Fruit fly (Drosophila melanogaster) whole organism, embryonic: ENCODE data around the gene CG13690.

Experiments used
- BEAF-32 ChIP-seq: fragments of 200-800 bp; sonication (Bioruptor generic); optimal IDR thresholded peaks from 3 replicates; lab custom pipeline; 2017; ENCODE audit warnings: missing biosample characterization, missing genetic modification characterization, mild to moderate bottlenecking, moderate library complexity, missing genetic modification reagents
- CG12104 ChIP-seq: fragments of 200-800 bp; sonication (Bioruptor generic); optimal IDR thresholded peaks from 3 replicates; lab custom pipeline; 2016; ENCODE audit warnings: missing biosample characterization, missing genetic modification characterization
- CG12155 ChIP-seq: fragments of 200-800 bp; sonication (Bioruptor generic); optimal IDR thresholded peaks from 3 replicates; lab custom pipeline; 2016; ENCODE audit warnings: missing biosample characterization, missing genetic modification characterization
- CG1233 ChIP-seq: fragments of 200-800 bp; sonication (Bioruptor generic); optimal IDR thresholded peaks from 4 replicates; lab custom pipeline; 2018; ENCODE audit warnings: missing biosample characterization, mild to moderate bottlenecking, missing genetic modification characterization
- CG14441 ChIP-seq: fragments of 200-800 bp; sonication (Bioruptor generic); IDR thresholded peaks from 2 replicates; pipeline ENCODE4 v1.3.6; 2022; ENCODE audit warnings: missing biosample characterization, missing genetic modification characterization
- CG15011 ChIP-seq: fragments of 200-800 bp; sonication (Bioruptor generic); optimal IDR thresholded peaks from 3 replicates; lab custom pipeline; 2018; ENCODE audit warnings: missing biosample characterization, mild to moderate bottlenecking, missing genetic modification characterization
- CG1603 ChIP-seq: fragments of 200-800 bp; sonication (Bioruptor generic); optimal IDR thresholded peaks from 2 replicates; lab custom pipeline; 2019; ENCODE audit warnings: missing biosample characterization, mild to moderate bottlenecking, missing genetic modification characterization, moderate library complexity
- CG1647 ChIP-seq: fragments of 200-800 bp; sonication (Bioruptor generic); optimal IDR thresholded peaks from 3 replicates; lab custom pipeline; 2016; ENCODE audit warnings: missing biosample characterization, missing genetic modification characterization
- CG16779 ChIP-seq: fragments of 200-800 bp; sonication (Bioruptor generic); IDR thresholded peaks from 2 replicates; pipeline ENCODE4 v1.3.6; 2022; ENCODE audit warnings: missing biosample characterization, missing genetic modification characterization
- CG2678 ChIP-seq: fragments of 200-800 bp; sonication (Bioruptor generic); optimal IDR thresholded peaks from 3 replicates; lab custom pipeline; 2019; ENCODE audit warnings: missing biosample characterization, mild to moderate bottlenecking, missing genetic modification characterization, moderate library complexity
- CG30020 ChIP-seq: fragments of 200-800 bp; optimal IDR thresholded peaks from 2 replicates; lab custom pipeline; 2019; ENCODE audit warnings: missing biosample characterization, mild to moderate bottlenecking, missing genetic modification characterization, moderate library complexity
- CG30431 ChIP-seq: fragments of 200-800 bp; sonication (Bioruptor generic); optimal IDR thresholded peaks from 2 replicates; lab custom pipeline; 2017; ENCODE audit warnings: missing biosample characterization, missing genetic modification characterization
- CG3726 ChIP-seq: fragments of 200-800 bp; sonication (Bioruptor generic); IDR thresholded peaks from 3 replicates; pipeline ENCODE4, ENCODE4 v1.3.6; 2022; ENCODE audit warnings: missing biosample characterization, missing genetic modification characterization
- CG4820 ChIP-seq: fragments of 200-800 bp; sonication (Bioruptor generic); optimal IDR thresholded peaks from 3 replicates; lab custom pipeline; 2016; ENCODE audit warnings: missing biosample characterization, missing genetic modification characterization
- CG6175 ChIP-seq: fragments of 200-800 bp; sonication (Bioruptor generic); IDR thresholded peaks from 3 replicates; pipeline ENCODE4 v1.3.6; 2022; ENCODE audit warnings: missing biosample characterization, missing genetic modification characterization
- CG7963 ChIP-seq: fragments of 200-800 bp; sonication (Bioruptor generic); IDR thresholded peaks from 3 replicates; pipeline ENCODE4 v1.3.6; 2022; ENCODE audit warnings: missing biosample characterization, missing genetic modification characterization; ENCODE audit not compliant: partially characterized antibody
- CG9215 ChIP-seq: fragments of 200-800 bp; sonication (Bioruptor generic); IDR thresholded peaks from 2 replicates; pipeline ENCODE4 v1.3.6; 2022; ENCODE audit warnings: missing biosample characterization, missing genetic modification characterization
- CTCF ChIP-seq: fragments of 200-800 bp; sonication (Bioruptor generic); optimal IDR thresholded peaks from 2 replicates; lab custom pipeline; 2017; ENCODE audit warnings: missing biosample characterization, mild to moderate bottlenecking, missing genetic modification characterization, moderate library complexity
- D19A ChIP-seq: fragments of 200-800 bp; optimal IDR thresholded peaks from 3 replicates; lab custom pipeline; 2019; ENCODE audit warnings: missing biosample characterization, mild to moderate bottlenecking, missing genetic modification characterization, moderate library complexity
- Dip2 ChIP-seq: fragments of 200-800 bp; sonication (Bioruptor generic); IDR thresholded peaks from 2 replicates; pipeline ENCODE4 v1.3.6; 2022; ENCODE audit warnings: missing biosample characterization, missing genetic modification characterization
- Doc2 ChIP-seq: fragments of 200-800 bp; sonication (Bioruptor generic); IDR thresholded peaks from 2 replicates; pipeline ENCODE4 v1.3.6; 2022; ENCODE audit warnings: missing biosample characterization, missing genetic modification characterization
- Dref ChIP-seq: fragments of 200-800 bp; sonication (Bioruptor generic); IDR thresholded peaks from 2 replicates; pipeline ENCODE4 v1.3.6; 2022; ENCODE audit warnings: missing biosample characterization, missing genetic modification characterization
- H2.0 ChIP-seq: fragments of 200-800 bp; sonication (Bioruptor generic); IDR thresholded peaks from 2 replicates; pipeline ENCODE4 v1.3.6; 2022; ENCODE audit warnings: missing biosample characterization, missing genetic modification characterization
- Hr39 ChIP-seq: fragments of >200 bp; optimal IDR thresholded peaks from 2 replicates; lab custom pipeline; 2017
- MESR4 ChIP-seq: fragments of 200-800 bp; sonication (Bioruptor generic); optimal IDR thresholded peaks from 2 replicates; lab custom pipeline; 2018; ENCODE audit warnings: missing biosample characterization, mild to moderate bottlenecking, missing genetic modification characterization, moderate library complexity
- Meics ChIP-seq: fragments of 200-800 bp; sonication (Bioruptor generic); optimal IDR thresholded peaks from 2 replicates; lab custom pipeline; 2017; ENCODE audit warnings: missing biosample characterization, mild to moderate bottlenecking, missing genetic modification characterization
- Mes4 ChIP-seq: fragments of 200-800 bp; sonication (Bioruptor generic); optimal IDR thresholded peaks from 2 replicates; lab custom pipeline; 2016; ENCODE audit warnings: missing biosample characterization, missing genetic modification characterization
- NC2α ChIP-seq: fragments of 200-800 bp; sonication (Bioruptor generic); optimal IDR thresholded peaks from 2 replicates; lab custom pipeline; 2016; ENCODE audit warnings: missing biosample characterization, missing genetic modification characterization
- Ptx1 ChIP-seq: fragments of 200-800 bp; sonication (Bioruptor generic); IDR thresholded peaks from 2 replicates; pipeline ENCODE4 v1.3.6; 2022; ENCODE audit warnings: missing biosample characterization, missing genetic modification characterization
- Ssrp ChIP-seq: fragments of 200-800 bp; sonication (Bioruptor generic); optimal IDR thresholded peaks from 2 replicates; lab custom pipeline; 2018; ENCODE audit warnings: missing biosample characterization, mild to moderate bottlenecking, missing genetic modification characterization, moderate library complexity
- Usf ChIP-seq: fragments of 200-800 bp; sonication (Bioruptor generic); optimal IDR thresholded peaks from 2 replicates; lab custom pipeline; 2017; ENCODE audit warnings: missing genotype, missing biosample characterization, missing genetic modification characterization
- al ChIP-seq: fragments of 200-800 bp; sonication (Bioruptor generic); IDR thresholded peaks from 2 replicates; pipeline ENCODE4 v1.3.6; 2022; ENCODE audit warnings: missing biosample characterization, missing genetic modification characterization
- ara ChIP-seq: fragments of 200-800 bp; sonication (Bioruptor generic); IDR thresholded peaks from 2 replicates; pipeline ENCODE4 v1.3.6; 2022; ENCODE audit warnings: missing biosample characterization, missing genetic modification characterization
- btn ChIP-seq: fragments of 200-800 bp; sonication (Bioruptor generic); optimal IDR thresholded peaks from 2 replicates; lab custom pipeline; 2016; ENCODE audit warnings: missing biosample characterization, missing genetic modification characterization
- caup ChIP-seq: fragments of 200-800 bp; sonication (Bioruptor generic); optimal IDR thresholded peaks from 3 replicates; lab custom pipeline; 2017; ENCODE audit warnings: missing biosample characterization, mild to moderate bottlenecking, missing genetic modification characterization, moderate library complexity; ENCODE audit not compliant: severe bottlenecking
- crp ChIP-seq, 2 experiments: fragments of 200-800 bp; sonication (Bioruptor generic); optimal IDR thresholded peaks; 2 replicates in 1 of 2; 3 replicates in 1 of 2; lab custom pipeline; 2017; ENCODE audit warnings: missing biosample characterization in 2 of 2, missing genetic modification characterization in 2 of 2, mild to moderate bottlenecking in 1 of 2, moderate library complexity in 1 of 2
- danr ChIP-seq: fragments of 200-800 bp; sonication (Bioruptor generic); IDR thresholded peaks from 2 replicates; pipeline ENCODE4 v1.3.6; 2022; ENCODE audit warnings: missing biosample characterization, missing genetic modification characterization
- ewg ChIP-seq: fragments of 200-800 bp; sonication (Bioruptor generic); optimal IDR thresholded peaks from 3 replicates; lab custom pipeline; 2017; ENCODE audit warnings: mild to moderate bottlenecking, missing biosample characterization, missing genetic modification reagents, missing genetic modification characterization
- insv ChIP-seq, 2 experiments: fragments of 200-800 bp; sonication (Bioruptor generic); optimal IDR thresholded peaks; 3 replicates each; lab custom pipeline; 2016 to 2018; ENCODE audit warnings: missing biosample characterization in 2 of 2, missing genetic modification characterization in 2 of 2
- jing ChIP-seq: fragments of 200-800 bp; sonication (Bioruptor generic); optimal IDR thresholded peaks from 2 replicates; lab custom pipeline; 2018; ENCODE audit warnings: missing biosample characterization, mild to moderate bottlenecking, missing genetic modification characterization
- klu ChIP-seq: fragments of 200-800 bp; sonication (Bioruptor generic); IDR thresholded peaks from 2 replicates; pipeline ENCODE4 v1.3.6; 2022; ENCODE audit warnings: missing biosample characterization, missing genetic modification characterization
- lmd ChIP-seq: fragments of 200-800 bp; sonication (Bioruptor generic); IDR thresholded peaks from 2 replicates; pipeline ENCODE4 v1.3.6; 2022; ENCODE audit warnings: missing biosample characterization, missing genetic modification characterization
- lov ChIP-seq, 2 experiments: fragments of 200-800 bp in 1 of 2; fragments of >200 bp in 1 of 2; sonication (Bioruptor generic) in 1 of 2; IDR thresholded peaks in 1 of 2; optimal IDR thresholded peaks in 1 of 2; 2 replicates in 1 of 2; 3 replicates in 1 of 2; pipeline versions ENCODE4 v1.3.6 to Lab custom; 2017 to 2022; ENCODE audit warnings: missing biosample characterization in 1 of 2, missing genetic modification characterization in 1 of 2
- pb ChIP-seq: fragments of 200-800 bp; sonication (Bioruptor generic); optimal IDR thresholded peaks from 3 replicates; lab custom pipeline; 2016; ENCODE audit warnings: missing biosample characterization, missing genetic modification characterization
- pho ChIP-seq: fragments of 200-800 bp; sonication (Bioruptor generic); optimal IDR thresholded peaks from 2 replicates; lab custom pipeline; 2016; ENCODE audit warnings: missing biosample characterization, missing genetic modification characterization
- phol ChIP-seq: fragments of 200-800 bp; sonication (Bioruptor generic); optimal IDR thresholded peaks from 3 replicates; lab custom pipeline; 2018; ENCODE audit warnings: missing biosample characterization, mild to moderate bottlenecking, missing genetic modification characterization, moderate library complexity
- psq ChIP-seq: fragments of 200-800 bp; sonication (Bioruptor generic); optimal IDR thresholded peaks from 2 replicates; lab custom pipeline; 2017; ENCODE audit warnings: missing biosample characterization, missing genetic modification characterization
- ranshi ChIP-seq: fragments of 200-800 bp; sonication (Bioruptor generic); IDR thresholded peaks from 2 replicates; pipeline ENCODE4 v1.3.6; 2022; ENCODE audit warnings: missing biosample characterization, missing genetic modification characterization
- schlank ChIP-seq: fragments of 200-800 bp; sonication (Bioruptor generic); optimal IDR thresholded peaks from 2 replicates; lab custom pipeline; 2018; ENCODE audit warnings: missing biosample characterization, mild to moderate bottlenecking, missing genetic modification characterization
- sens-2 ChIP-seq: fragments of 200-800 bp; sonication (Bioruptor generic); IDR thresholded peaks from 2 replicates; pipeline ENCODE4 v1.3.6; 2022; ENCODE audit warnings: missing biosample characterization, missing genetic modification characterization
- sima ChIP-seq: fragments of 200-800 bp; sonication (Bioruptor generic); optimal IDR thresholded peaks from 2 replicates; lab custom pipeline; 2016; ENCODE audit warnings: missing biosample characterization, missing genetic modification characterization
- tgo ChIP-seq: fragments of 200-800 bp; sonication (Bioruptor generic); IDR thresholded peaks from 3 replicates; pipeline ENCODE4 v1.3.6; 2022; ENCODE audit warnings: missing biosample characterization, missing genetic modification characterization
- tup ChIP-seq: fragments of 200-800 bp; sonication (Bioruptor generic); optimal IDR thresholded peaks from 2 replicates; lab custom pipeline; 2016; ENCODE audit warnings: missing biosample characterization, mild to moderate bottlenecking, missing genetic modification characterization, moderate library complexity

CG13690 gene

DNA sequence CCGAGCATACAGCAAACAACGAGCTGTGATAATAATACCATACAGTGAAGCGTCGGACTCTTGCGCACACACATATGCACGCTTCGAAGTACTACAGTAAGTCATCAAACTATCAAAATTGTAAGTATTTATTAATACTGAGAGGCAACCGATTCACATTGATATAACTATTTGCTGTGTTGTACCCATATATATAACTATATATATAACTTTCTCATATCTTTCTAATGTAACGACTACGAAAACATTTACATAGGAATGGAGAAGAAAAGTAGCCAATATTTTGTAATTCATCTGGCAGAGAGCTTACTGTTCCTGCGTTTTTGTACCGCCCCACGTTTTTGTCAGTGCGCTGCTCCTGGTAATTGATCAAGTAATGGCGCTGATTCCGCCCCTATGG is 6.5 kb downstream of the CG13690 start (continued):
- TF ChIP-seq lov (optimal IDR thresholded peaks at IDR 0.05; lab: Kevin White, UChicago) = no peak
- TF ChIP-seq lov (GFP tag; IDR thresholded peaks at IDR 0.05; lab: Robert Waterston, UW) = no peak
- no peak for TF ChIP-seq ara
- TF ChIP-seq CG12104 (GFP tag; lab: Kevin White, UChicago) = no peak
- no peak for TF ChIP-seq CG16779
- no peak for TF ChIP-seq psq
- no peak for TF ChIP-seq CTCF
- TF ChIP-seq Ptx1 (GFP tag; lab: Robert Waterston, UW) = peak; percentile 41; the same call in 1 of the 2 replicates
- peak; percentile 11 for TF ChIP-seq tup
- no peak for TF ChIP-seq ranshi
- TF ChIP-seq insv (GFP tag; optimal IDR thresholded peaks at IDR 0.05; lab: Kevin White, UChicago) = no peak
- no peak for TF ChIP-seq Dip2 (GFP tag; lab: Robert Waterston, UW)
- no peak for TF ChIP-seq tgo (GFP tag; lab: Robert Waterston, UW)
- no peak for TF ChIP-seq danr
- no peak for TF ChIP-seq CG1603 (tag; lab: Kevin White, UChicago)
- TF ChIP-seq CG1647 (GFP tag; lab: Kevin White, UChicago) = no peak
- TF ChIP-seq caup (GFP tag; lab: Kevin White, UChicago) = no peak
- no peak for TF ChIP-seq pho (GFP tag; lab: Kevin White, UChicago)
- no peak for TF ChIP-seq CG1233 (GFP tag; lab: Kevin White, UChicago)
- TF ChIP-seq ewg (GFP tag; lab: Kevin White, UChicago) = no peak
- no peak for TF ChIP-seq jing (GFP tag; lab: Kevin White, UChicago)
- no peak for TF ChIP-seq sima (GFP tag; lab: Kevin White, UChicago)
- TF ChIP-seq phol (tag; lab: Kevin White, UChicago) = peak; percentile 30
- TF ChIP-seq CG7963 (GFP tag; lab: Robert Waterston, UW) = no peak
- TF ChIP-seq schlank = peak; percentile 21
- no peak for TF ChIP-seq Doc2 (GFP tag; lab: Robert Waterston, UW)
- TF ChIP-seq crp (GFP tag; optimal IDR thresholded peaks at IDR 0.05; lab: Kevin White, UChicago) = no peak
- TF ChIP-seq MESR4 (GFP tag; lab: Kevin White, UChicago) = no peak
- no peak for TF ChIP-seq D19A (tag; lab: Kevin White, UChicago)
- TF ChIP-seq Mes4 (GFP tag; lab: Kevin White, UChicago) = no peak
- no peak for TF ChIP-seq btn
- peak; percentile 56 for TF ChIP-seq CG9215 (GFP tag; lab: Robert Waterston, UW)
- no peak for TF ChIP-seq CG30431 (GFP tag; lab: Kevin White, UChicago)
- no peak for TF ChIP-seq Hr39 (lab: Kevin White, UChicago)
- TF ChIP-seq NC2α = no peak
- TF ChIP-seq CG12155 (GFP tag; lab: Kevin White, UChicago) = peak; percentile 24
- TF ChIP-seq al (GFP tag; lab: Robert Waterston, UW) = peak; percentile 28; the same call in 1 of the 2 replicates
- TF ChIP-seq Meics (GFP tag; lab: Kevin White, UChicago) = peak; percentile 27
- TF ChIP-seq CG15011 (GFP tag; lab: Kevin White, UChicago) = no peak
- no peak for TF ChIP-seq Usf
- TF ChIP-seq CG6175 = no peak
- TF ChIP-seq BEAF-32 (GFP tag; lab: Kevin White, UChicago) = no peak
- TF ChIP-seq lmd (GFP tag; lab: Robert Waterston, UW) = peak; percentile 38; the same call in 1 of the 2 replicates
- TF ChIP-seq CG30020 (tag; lab: Kevin White, UChicago) = no peak
- TF ChIP-seq CG3726 (GFP tag; lab: Robert Waterston, UW) = no peak
- TF ChIP-seq Dref = no peak
- TF ChIP-seq CG2678 (tag; lab: Kevin White, UChicago) = no peak
- no peak for TF ChIP-seq sens-2
- TF ChIP-seq Ssrp (tag; lab: Kevin White, UChicago) = no peak
- no peak for TF ChIP-seq CG14441 (GFP tag; lab: Robert Waterston, UW)
- no peak for TF ChIP-seq pb
- no peak for TF ChIP-seq CG4820
- no peak for TF ChIP-seq klu
- TF ChIP-seq H2.0 = no peak
